Worm (Caenorhabditis elegans): ENCODE measurements around the gene C16C4.1.

- no peak for TF ChIP-seq tbx-11 (GFP tag; IDR thresholded peaks at IDR 0.05)
- TF ChIP-seq flt-1 (GFP tag; IDR thresholded peaks at IDR 0.05): no peak
- no peak for TF ChIP-seq ama-1 (optimal IDR thresholded peaks at IDR 0.05)
- no peak for TF ChIP-seq tra-4 (tag; optimal IDR thresholded peaks at IDR 0.05)
- no peak for TF ChIP-seq ets-7 (tag; optimal IDR thresholded peaks at IDR 0.05)
- no peak for TF ChIP-seq hmbx-1 (tag; optimal IDR thresholded peaks at IDR 0.05)
- no peak for TF ChIP-seq ceh-36 (tag; optimal IDR thresholded peaks at IDR 0.05)
Measured at ce11 chrII:1917862-1918261, 23.9 kb downstream of the C16C4.1 start, which contains the start of gene bath-4.
